Worm (Caenorhabditis elegans) whole organism, L3 larva: ENCODE results near the gene mtx-2.

Experiments used
- aly-2 ChIP-seq: fragments of 150-350 bp; optimal IDR thresholded peaks from 2 replicates; lab custom pipeline; 2014; ENCODE audit warnings: missing biosample characterization, missing genetic modification characterization
- daf-12 ChIP-seq: fragments of 150-350 bp; optimal IDR thresholded peaks from 2 replicates; lab custom pipeline; 2014; ENCODE audit warnings: missing biosample characterization, missing genetic modification reagents, missing genetic modification characterization
- elt-2 ChIP-seq: sonication (generic microtip); optimal IDR thresholded peaks from 2 replicates; lab custom pipeline; 2016; ENCODE audit warnings: missing genetic modification reagents, mild to moderate bottlenecking, missing genetic modification characterization, missing compliant biosample characterization
- nhr-77 ChIP-seq: fragments of 150-350 bp; optimal IDR thresholded peaks from 2 replicates; lab custom pipeline; 2014; ENCODE audit warnings: missing biosample characterization, missing genetic modification characterization
- snpc-4 ChIP-seq: fragments of 150-350 bp; optimal IDR thresholded peaks from 2 replicates; lab custom pipeline; 2014; ENCODE audit warnings: missing biosample characterization, missing genetic modification characterization
- tbx-2 ChIP-seq: sonication (generic microtip); optimal IDR thresholded peaks from 2 replicates; lab custom pipeline; 2016; ENCODE audit warnings: mild to moderate bottlenecking, missing genetic modification characterization, missing compliant biosample characterization
- unc-62 ChIP-seq: fragments of 150-350 bp; sonication (generic microtip); optimal IDR thresholded peaks from 4 replicates; lab custom pipeline; 2014; ENCODE audit warnings: missing biosample characterization, missing genetic modification reagents, missing genetic modification characterization
- zag-1 ChIP-seq: fragments of 150-350 bp; optimal IDR thresholded peaks from 2 replicates; lab custom pipeline; 2014; ENCODE audit warnings: missing biosample characterization, missing genetic modification characterization
- ztf-4 ChIP-seq: fragments of 150-350 bp; optimal IDR thresholded peaks from 2 replicates; lab custom pipeline; 2014; ENCODE audit warnings: missing biosample characterization, missing genetic modification characterization

- TF ChIP-seq aly-2 (tag; lab: Kevin White, UChicago), result no peak
- no peak for TF ChIP-seq nhr-77
- TF ChIP-seq unc-62 (GFP tag; lab: Kevin White, UChicago), result peak; percentile 24
- TF ChIP-seq elt-2 (tag; lab: Kevin White, UChicago), result no peak
- TF ChIP-seq zag-1 (tag; lab: Kevin White, UChicago), result no peak
- TF ChIP-seq snpc-4 (tag; lab: Kevin White, UChicago), result no peak
- no peak for TF ChIP-seq daf-12
- TF ChIP-seq tbx-2 (tag; lab: Kevin White, UChicago), result no peak
- no peak for TF ChIP-seq ztf-4 (tag; lab: Kevin White, UChicago)
These were observed 20.8 kb upstream of the mtx-2 start for ce11 chrIII:7784201-7784600.
